Worm (Caenorhabditis elegans) whole organism, midembryonic: Measurements from ENCODE around the gene nhr-116.
"Not testable (repeated sequence)": the region's sequence is repeated elsewhere in the genome, so short reads cannot be mapped to it uniquely, and the experiment has no call there.

Experiments
- cog-1 ChIP-seq: sonication (generic microtip); optimal IDR thresholded peaks from 2 replicates; lab custom pipeline; 2016; ENCODE audit warnings: missing genetic modification characterization, missing compliant biosample characterization
- flt-1 ChIP-seq: fragments of 200-800 bp; sonication (Bioruptor generic); IDR thresholded peaks from 2 replicates; pipeline ENCODE4 v1.3.6; 2022; ENCODE audit warnings: missing genetic modification characterization, missing compliant biosample characterization
- klf-2 ChIP-seq: fragments of 200-800 bp; sonication (Bioruptor generic); conservative IDR thresholded peaks from 2 replicates; pipeline ENCODE4 v1.3.6; 2022; ENCODE audit warnings: missing genetic modification reagents, missing genetic modification characterization, missing compliant biosample characterization
- med-1 ChIP-seq: sonication (generic microtip); optimal IDR thresholded peaks from 2 replicates; lab custom pipeline; 2017; ENCODE audit warnings: missing genetic modification characterization, mild to moderate bottlenecking, missing compliant biosample characterization, antibody characterized with exemption, missing genetic modification reagents; ENCODE audit not compliant: insufficient read depth
- tab-1 ChIP-seq: fragments of 200-800 bp; sonication (Bioruptor generic); IDR thresholded peaks from 2 replicates; pipeline ENCODE4 v1.3.6; 2022; ENCODE audit warnings: missing genetic modification characterization, missing compliant biosample characterization
- ztf-29 ChIP-seq: fragments of 200-800 bp; sonication (Bioruptor generic); IDR thresholded peaks from 2 replicates; pipeline ENCODE4 v1.3.6; 2022; ENCODE audit warnings: missing genetic modification reagents, missing genetic modification characterization, missing compliant biosample characterization

ce11 chrV:16948011-16948410, 36.0 kb downstream of the nhr-116 start, which contains the start of gene fbxa-112:
- not testable (repeated sequence) for TF ChIP-seq klf-2 (GFP tag; lab: Robert Waterston, UW); ztf-29 (GFP tag; lab: Robert Waterston, UW); med-1 (GFP tag; lab: Kevin White, UChicago); flt-1 (GFP tag; lab: Robert Waterston, UW); cog-1 (tag; lab: Kevin White, UChicago); tab-1 (GFP tag; lab: Robert Waterston, UW)
